Fruit fly (Drosophila melanogaster) whole organism, embryonic: ENCODE measurements around the gene CG18281.

Source experiments
- Abd-B ChIP-seq: fragments of 200-800 bp; sonication (Bioruptor generic); optimal IDR thresholded peaks from 2 replicates; lab custom pipeline; 2018; ENCODE audit warnings: missing biosample characterization, mild to moderate bottlenecking, missing genetic modification characterization, moderate library complexity
- CG11093 ChIP-seq: fragments of 200-800 bp; sonication (Bioruptor generic); IDR thresholded peaks from 3 replicates; pipeline ENCODE4 v1.3.6; 2022; ENCODE audit warnings: missing biosample characterization, missing genetic modification characterization
- CG12236 ChIP-seq: fragments of 200-800 bp; sonication (Bioruptor generic); optimal IDR thresholded peaks from 2 replicates; lab custom pipeline; 2016; ENCODE audit warnings: missing biosample characterization, missing genetic modification characterization
- CG15073 ChIP-seq: fragments of 200-800 bp; sonication (Bioruptor generic); optimal IDR thresholded peaks from 2 replicates; lab custom pipeline; 2016; ENCODE audit warnings: missing biosample characterization, missing genetic modification characterization
- CG1832 ChIP-seq: fragments of 200-800 bp; sonication (Bioruptor generic); optimal IDR thresholded peaks from 2 replicates; lab custom pipeline; 2017; ENCODE audit warnings: missing biosample characterization, mild to moderate bottlenecking, missing genetic modification characterization, inconsistent platforms
- CG18476 ChIP-seq: fragments of 200-800 bp; sonication (Bioruptor generic); optimal IDR thresholded peaks from 2 replicates; lab custom pipeline; 2016; ENCODE audit warnings: missing biosample characterization, mild to moderate bottlenecking, missing genetic modification characterization
- CG18619 ChIP-seq: fragments of 200-800 bp; sonication (Bioruptor generic); optimal IDR thresholded peaks from 3 replicates; lab custom pipeline; 2017; ENCODE audit warnings: missing biosample characterization, mild to moderate bottlenecking, missing genetic modification characterization
- CG2199 ChIP-seq: fragments of 200-800 bp; sonication (Bioruptor generic); IDR thresholded peaks from 3 replicates; pipeline ENCODE4 v1.3.6; 2022; ENCODE audit warnings: missing biosample characterization, missing genetic modification characterization
- CG32532 ChIP-seq: fragments of 200-800 bp; sonication (Bioruptor generic); IDR thresholded peaks from 2 replicates; pipeline ENCODE4 v1.3.6; 2022; ENCODE audit warnings: missing biosample characterization, missing genetic modification characterization
- CG34376 ChIP-seq: fragments of 200-800 bp; sonication (Bioruptor generic); optimal IDR thresholded peaks from 2 replicates; lab custom pipeline; 2018; ENCODE audit warnings: missing biosample characterization, mild to moderate bottlenecking, missing genetic modification characterization
- CG4328 ChIP-seq: fragments of 200-800 bp; sonication (Bioruptor generic); optimal IDR thresholded peaks from 3 replicates; lab custom pipeline; 2017; ENCODE audit warnings: missing biosample characterization, missing genetic modification reagents, missing genetic modification characterization
- CG7271 ChIP-seq: fragments of 200-800 bp; sonication (Bioruptor generic); optimal IDR thresholded peaks from 2 replicates; lab custom pipeline; 2018; ENCODE audit warnings: missing biosample characterization, mild to moderate bottlenecking, missing genetic modification characterization, moderate library complexity
- CG8388 ChIP-seq: fragments of 200-800 bp; sonication (Bioruptor generic); optimal IDR thresholded peaks from 2 replicates; lab custom pipeline; 2019; ENCODE audit warnings: missing biosample characterization, mild to moderate bottlenecking, missing genetic modification characterization, moderate library complexity
- CTCF ChIP-seq: fragments of 200-800 bp; sonication (Bioruptor generic); optimal IDR thresholded peaks from 2 replicates; lab custom pipeline; 2017; ENCODE audit warnings: missing biosample characterization, mild to moderate bottlenecking, missing genetic modification characterization, moderate library complexity
- CoRest ChIP-seq: fragments of 200-800 bp; sonication (Bioruptor generic); optimal IDR thresholded peaks from 3 replicates; lab custom pipeline; 2018; ENCODE audit warnings: missing biosample characterization, mild to moderate bottlenecking, missing genetic modification characterization, moderate library complexity
- D19A ChIP-seq: fragments of 200-800 bp; optimal IDR thresholded peaks from 3 replicates; lab custom pipeline; 2019; ENCODE audit warnings: missing biosample characterization, mild to moderate bottlenecking, missing genetic modification characterization, moderate library complexity
- Dek ChIP-seq: fragments of 200-800 bp; sonication (Bioruptor generic); optimal IDR thresholded peaks from 3 replicates; lab custom pipeline; 2019; ENCODE audit warnings: missing biosample characterization, mild to moderate bottlenecking, missing genetic modification characterization, moderate library complexity
- Doc3 ChIP-seq: fragments of 200-800 bp; sonication (Bioruptor generic); IDR thresholded peaks from 3 replicates; pipeline ENCODE4 v1.3.6; 2022; ENCODE audit warnings: missing biosample characterization, missing genetic modification characterization; ENCODE audit not compliant: partially characterized antibody
- Ets65A ChIP-seq: fragments of 200-800 bp; sonication (Bioruptor generic); peaks from one replicate; lab custom pipeline; 2016; ENCODE audit warnings: missing biosample characterization, missing genetic modification characterization
- Jarid2 ChIP-seq: fragments of 200-800 bp; sonication (Bioruptor generic); optimal IDR thresholded peaks from 3 replicates; lab custom pipeline; 2017; ENCODE audit warnings: mild to moderate bottlenecking, missing biosample characterization, missing genetic modification reagents, missing genetic modification characterization
- Lhr ChIP-seq: fragments of 200-800 bp; sonication (Bioruptor generic); optimal IDR thresholded peaks from 3 replicates; lab custom pipeline; 2017; ENCODE audit warnings: mild to moderate bottlenecking, missing biosample characterization, missing genetic modification reagents, missing genetic modification characterization
- Meics ChIP-seq: fragments of 200-800 bp; sonication (Bioruptor generic); optimal IDR thresholded peaks from 2 replicates; lab custom pipeline; 2017; ENCODE audit warnings: missing biosample characterization, mild to moderate bottlenecking, missing genetic modification characterization
- Poxn ChIP-seq: fragments of 200-800 bp; sonication (Bioruptor generic); IDR thresholded peaks from 2 replicates; pipeline ENCODE4 v1.3.6; 2022; ENCODE audit warnings: missing biosample characterization, missing genetic modification characterization
- Sox102F ChIP-seq: fragments of 200-800 bp; sonication (Bioruptor generic); optimal IDR thresholded peaks from 2 replicates; lab custom pipeline; 2018; ENCODE audit warnings: missing biosample characterization, mild to moderate bottlenecking, missing genetic modification characterization, moderate library complexity
- TFAM ChIP-seq: fragments of 200-800 bp; sonication (Bioruptor generic); optimal IDR thresholded peaks from 2 replicates; lab custom pipeline; 2017; ENCODE audit warnings: missing biosample characterization, missing genetic modification characterization, inconsistent platforms
- cg ChIP-seq: fragments of 200-800 bp; sonication (Bioruptor generic); optimal IDR thresholded peaks from 3 replicates; lab custom pipeline; 2019; ENCODE audit warnings: missing biosample characterization, mild to moderate bottlenecking, missing genetic modification characterization, moderate library complexity
- croc ChIP-seq: fragments of 200-800 bp; sonication (Bioruptor generic); conservative IDR thresholded peaks from 3 replicates; pipeline ENCODE4 v1.3.6; 2022; ENCODE audit warnings: missing biosample characterization, missing genetic modification characterization
- exex ChIP-seq: fragments of 200-800 bp; sonication (Bioruptor generic); optimal IDR thresholded peaks from 4 replicates; lab custom pipeline; 2018; ENCODE audit warnings: missing biosample characterization, mild to moderate bottlenecking, missing genetic modification characterization, moderate library complexity
- ftz-f1 ChIP-seq: fragments of 200-800 bp; sonication (Bioruptor generic); optimal IDR thresholded peaks from 2 replicates; lab custom pipeline; 2016; ENCODE audit warnings: missing biosample characterization, missing genetic modification characterization
- gcm ChIP-seq: fragments of 200-800 bp; sonication (Bioruptor generic); optimal IDR thresholded peaks from 2 replicates; lab custom pipeline; 2019; ENCODE audit warnings: missing biosample characterization, mild to moderate bottlenecking, missing genetic modification characterization, moderate library complexity
- grn ChIP-seq: fragments of 200-800 bp; sonication (Bioruptor generic); optimal IDR thresholded peaks from 3 replicates; lab custom pipeline; 2017; ENCODE audit warnings: missing biosample characterization, missing genetic modification characterization
- ken ChIP-seq: fragments of 200-800 bp; sonication (Bioruptor generic); IDR thresholded peaks from 3 replicates; pipeline ENCODE4 v1.3.6; 2022; ENCODE audit warnings: missing biosample characterization, missing genetic modification characterization
- sens-2 ChIP-seq: fragments of 200-800 bp; sonication (Bioruptor generic); IDR thresholded peaks from 2 replicates; pipeline ENCODE4 v1.3.6; 2022; ENCODE audit warnings: missing biosample characterization, missing genetic modification characterization
- slp2 ChIP-seq: fragments of 200-800 bp; sonication (Bioruptor generic); optimal IDR thresholded peaks from 2 replicates; lab custom pipeline; 2016; ENCODE audit warnings: missing biosample characterization, missing genetic modification characterization
- sug ChIP-seq: fragments of 200-800 bp; optimal IDR thresholded peaks from 2 replicates; lab custom pipeline; 2019; ENCODE audit warnings: missing biosample characterization, mild to moderate bottlenecking, missing genetic modification characterization, moderate library complexity
- trem ChIP-seq: fragments of 200-800 bp; optimal IDR thresholded peaks from 3 replicates; lab custom pipeline; 2019; ENCODE audit warnings: missing biosample characterization, mild to moderate bottlenecking, missing genetic modification characterization, moderate library complexity
- usp ChIP-seq: fragments of >200 bp; optimal IDR thresholded peaks from 2 replicates; lab custom pipeline; 2017; ENCODE audit warnings: missing biosample characterization, missing genetic modification characterization

Gene CG18281

DNA sequence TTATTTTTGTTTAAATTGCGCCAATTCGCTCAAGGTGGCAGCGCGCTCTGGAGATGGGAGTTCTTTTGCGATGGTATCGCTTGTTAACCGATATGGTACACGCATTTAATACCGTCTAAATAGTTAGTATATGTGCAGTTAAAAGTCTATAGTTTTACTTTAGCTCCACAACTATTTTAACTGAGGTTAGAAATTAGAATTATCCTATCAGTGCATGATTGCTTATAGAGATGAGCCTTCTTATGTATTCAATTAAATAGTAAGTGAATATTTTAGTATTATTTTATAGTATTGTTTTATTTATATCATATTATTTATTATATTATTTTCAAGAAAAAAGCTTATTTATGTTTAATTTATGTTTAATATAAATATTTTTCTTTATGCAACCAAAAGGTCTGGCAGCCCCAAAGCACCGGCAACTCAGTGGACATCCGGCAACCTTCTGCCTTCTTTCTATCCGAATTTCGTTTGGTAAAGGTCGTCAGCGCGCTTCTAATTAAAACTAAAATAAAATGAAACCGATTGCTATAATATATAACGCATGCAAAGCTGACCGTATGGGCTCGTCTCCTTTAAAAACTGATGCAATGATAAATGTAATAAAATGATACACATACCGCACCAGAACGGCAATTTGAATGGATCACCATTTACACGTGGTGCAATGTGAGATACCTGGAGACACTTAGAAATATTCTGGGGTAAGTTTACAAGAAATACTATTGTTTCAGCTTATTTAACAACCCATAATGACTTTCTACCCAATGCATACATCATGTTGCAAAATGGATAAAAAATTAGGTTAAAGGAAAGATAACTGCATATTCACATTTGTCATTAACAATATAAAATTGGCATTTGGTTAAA, 46.6 kb upstream of the CG18281 start, which contains the start of gene CG5199 (continued):
- no peak for TF ChIP-seq CG7271 (tag; lab: Kevin White, UChicago)
- peak; percentile 85 for TF ChIP-seq CoRest
- TF ChIP-seq Ets65A, result peak; percentile 92
- TF ChIP-seq, all 482 proteins: peak for 275

DNA sequence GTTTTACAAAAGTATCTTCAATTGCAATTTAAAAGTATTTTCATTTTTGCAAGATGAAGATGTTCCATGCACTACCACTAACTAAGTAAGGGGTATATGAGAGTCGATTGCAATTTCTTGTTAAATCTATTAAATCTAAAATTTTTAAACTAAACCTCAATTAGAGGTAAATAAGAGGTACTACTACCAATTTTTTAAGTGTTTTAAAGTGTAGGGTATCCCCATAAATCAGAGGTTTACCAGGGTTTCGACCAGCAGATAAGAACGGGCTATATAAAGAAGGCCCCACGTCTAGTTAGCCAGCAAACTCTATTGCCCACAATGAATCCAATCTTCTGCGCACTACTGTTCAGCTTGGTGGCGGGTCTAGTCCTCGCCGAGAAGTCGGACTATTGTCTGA, 39.3 kb upstream of the CG18281 start, which contains the start of gene mag:
TSS of gene mag (plus strand) at position 301 of the 400 bp plus-strand sequence.
- TF ChIP-seq trem (tag; lab: Kevin White, UChicago) (no peak), CG18476 (GFP tag; lab: Kevin White, UChicago) (no peak), croc (GFP tag; lab: Robert Waterston, UW) (no peak), ken (GFP tag; lab: Robert Waterston, UW) (no peak), slp2 (no peak), CG4328 (no peak), Meics (GFP tag; lab: Kevin White, UChicago) (no peak), ftz-f1 (no peak), grn (GFP tag; lab: Kevin White, UChicago) (no peak), cg (GFP tag; lab: Kevin White, UChicago) (no peak), CG12236 (GFP tag; lab: Kevin White, UChicago) (no peak)

DNA sequence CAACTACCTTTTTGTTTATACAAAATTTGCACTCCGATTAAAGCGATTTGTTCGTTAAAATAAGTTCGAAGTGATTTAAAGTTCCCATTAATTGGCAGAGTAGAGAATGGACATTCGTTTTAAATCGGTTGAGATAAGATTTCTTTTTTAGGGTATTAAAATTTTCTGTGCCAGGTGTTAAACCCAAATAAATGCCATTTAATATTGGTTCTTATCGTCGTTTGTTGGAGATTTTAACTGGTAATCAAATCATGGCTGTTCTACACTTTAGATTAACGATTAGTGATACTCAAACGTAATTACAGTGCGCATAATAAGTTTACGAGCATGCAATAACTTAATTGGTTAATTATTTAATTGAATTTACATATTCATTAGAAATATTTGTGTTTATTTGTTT, 37.2 kb upstream of the CG18281 start:
- TF ChIP-seq CG15073 (GFP tag; lab: Kevin White, UChicago) (no peak), CoRest (no peak), Dek (tag; lab: Kevin White, UChicago) (no peak), Poxn (GFP tag; lab: Robert Waterston, UW) (no peak), D19A (tag; lab: Kevin White, UChicago) (peak; percentile 37), Abd-B (GFP tag; lab: Kevin White, UChicago) (no peak), usp (GFP tag; lab: Kevin White, UChicago) (no peak), gcm (GFP tag; lab: Kevin White, UChicago) (no peak), CG8388 (GFP tag; lab: Kevin White, UChicago) (peak; percentile 16), Sox102F (no peak), sug (tag; lab: Kevin White, UChicago) (peak; percentile 45), Lhr (GFP tag; lab: Kevin White, UChicago) (no peak), CG34376 (peak; percentile 25), sens-2 (GFP tag; lab: Robert Waterston, UW) (0 out of 2 replicates have a peak, but pooled peaks have one; percentile 20), TFAM (GFP tag; lab: Kevin White, UChicago) (no peak), Doc3 (GFP tag; lab: Robert Waterston, UW) (no peak), CG18619 (GFP tag; lab: Kevin White, UChicago) (no peak), CG2199 (no peak), CG1832 (GFP tag; lab: Kevin White, UChicago) (no peak), CG11093 (GFP tag; lab: Robert Waterston, UW) (no peak), exex (tag; lab: Kevin White, UChicago) (peak; percentile 99), grn (GFP tag; lab: Kevin White, UChicago) (peak; percentile 49)

dm6 chr3L:20464677-20465076, 35.0 kb upstream of the CG18281 start, which contains the start of gene atk:
TSS of gene atk (minus strand) at chr3L:20464862.
- TF ChIP-seq CTCF, result peak; percentile 65
- no peak for TF ChIP-seq Jarid2 (GFP tag; lab: Kevin White, UChicago)
- TF ChIP-seq CG32532 (GFP tag; lab: Robert Waterston, UW), result 0 out of 2 replicates have a peak, but pooled peaks have one; percentile 1
